Worm (Caenorhabditis elegans) whole organism, L2 larva: ENCODE results near the gene unc-85.

Experiments
- ZK546.5 ChIP-seq: sonication (generic microtip); optimal IDR thresholded peaks from 2 replicates; lab custom pipeline; 2017; ENCODE audit warnings: missing biosample characterization, missing genetic modification characterization
- alr-1 ChIP-seq: fragments of 150-350 bp; optimal IDR thresholded peaks from 2 replicates; lab custom pipeline; 2014; ENCODE audit warnings: missing biosample characterization, missing genetic modification characterization
- blmp-1 ChIP-seq: sonication (generic microtip); optimal IDR thresholded peaks from 2 replicates; lab custom pipeline; 2017; ENCODE audit warnings: missing genetic modification characterization, mild to moderate bottlenecking, missing compliant biosample characterization, antibody characterized with exemption, moderate library complexity; ENCODE audit not compliant: insufficient read depth
- ceh-82 ChIP-seq: fragments of 150-350 bp; optimal IDR thresholded peaks from 2 replicates; lab custom pipeline; 2014; ENCODE audit warnings: missing biosample characterization, missing genetic modification characterization
- egl-27 ChIP-seq: sonication (generic microtip); optimal IDR thresholded peaks from 3 replicates; lab custom pipeline; 2017; ENCODE audit warnings: missing biosample characterization, missing genetic modification reagents, missing genetic modification characterization
- elt-3 ChIP-seq: sonication (generic microtip); optimal IDR thresholded peaks from 2 replicates; lab custom pipeline; 2017; ENCODE audit warnings: missing biosample characterization, missing genetic modification characterization
- fos-1 ChIP-seq: fragments of 150-350 bp; optimal IDR thresholded peaks from 2 replicates; lab custom pipeline; 2014; ENCODE audit warnings: missing biosample characterization, missing genetic modification characterization
- peb-1 ChIP-seq: fragments of 150-350 bp; optimal IDR thresholded peaks from 2 replicates; lab custom pipeline; 2014; ENCODE audit warnings: missing biosample characterization, missing genetic modification characterization
- skn-1 ChIP-seq: sonication (generic microtip); optimal IDR thresholded peaks from 2 replicates; lab custom pipeline; 2017; ENCODE audit warnings: missing biosample characterization, missing genetic modification characterization
- unc-39 ChIP-seq: fragments of 150-350 bp; optimal IDR thresholded peaks from 2 replicates; lab custom pipeline; 2014; ENCODE audit warnings: missing biosample characterization, missing genetic modification characterization
- unc-62 ChIP-seq: fragments of 150-350 bp; optimal IDR thresholded peaks from 2 replicates; lab custom pipeline; 2014; ENCODE audit warnings: missing biosample characterization, missing genetic modification reagents, missing genetic modification characterization
- zag-1 ChIP-seq: fragments of 150-350 bp; optimal IDR thresholded peaks from 2 replicates; lab custom pipeline; 2014; ENCODE audit warnings: missing biosample characterization, missing genetic modification characterization

DNA sequence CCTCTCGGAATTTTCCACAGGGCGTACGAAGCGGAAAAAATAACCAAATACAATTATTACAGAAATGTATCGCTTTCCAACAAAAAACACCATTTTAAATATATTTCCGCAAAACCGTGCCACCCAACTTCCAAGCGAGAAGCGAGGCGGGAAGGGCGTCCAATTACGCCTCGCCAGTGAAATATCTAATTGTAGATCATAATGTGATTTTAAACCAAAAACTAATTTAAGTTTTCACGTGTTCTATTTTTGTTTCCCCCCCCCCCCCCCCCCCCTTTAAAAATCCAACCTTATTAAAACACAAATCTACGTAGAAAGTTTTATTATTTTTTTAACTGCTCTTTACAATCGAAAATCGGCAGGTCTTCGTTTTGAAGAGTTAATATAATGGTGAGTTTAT is 12.4 kb upstream of the unc-85 start, which contains the start of gene F10G7.12:
- TF ChIP-seq alr-1 (tag; lab: Kevin White, UChicago): no peak
- TF ChIP-seq peb-1 (tag; lab: Kevin White, UChicago): no peak
- TF ChIP-seq ZK546.5 (tag; lab: Kevin White, UChicago): no peak
- TF ChIP-seq zag-1 (tag; lab: Kevin White, UChicago): no peak
- TF ChIP-seq unc-39 (tag; lab: Kevin White, UChicago): no peak
- TF ChIP-seq unc-62 (GFP tag; lab: Kevin White, UChicago): no peak
- TF ChIP-seq blmp-1 (tag; lab: Kevin White, UChicago): no peak
- no peak for TF ChIP-seq elt-3 (tag; lab: Kevin White, UChicago)
- no peak for TF ChIP-seq fos-1
- TF ChIP-seq egl-27: no peak
- TF ChIP-seq ceh-82 (tag; lab: Kevin White, UChicago): no peak
- no peak for TF ChIP-seq skn-1 (tag; lab: Kevin White, UChicago)
